Fruit fly (Drosophila melanogaster) whole organism, embryonic: ENCODE measurements around the gene Tnks.

Experiments
- Ada2b ChIP-seq: fragments of 200-800 bp; sonication (Bioruptor generic); IDR thresholded peaks from 2 replicates; pipeline ENCODE4 v1.3.6; 2022; ENCODE audit warnings: missing biosample characterization, missing genetic modification characterization
- Antp ChIP-seq: fragments of 200-800 bp; sonication (Bioruptor generic); optimal IDR thresholded peaks from 3 replicates; lab custom pipeline; 2016; ENCODE audit warnings: missing biosample characterization, missing genetic modification characterization
- CG12155 ChIP-seq: fragments of 200-800 bp; sonication (Bioruptor generic); optimal IDR thresholded peaks from 3 replicates; lab custom pipeline; 2016; ENCODE audit warnings: missing biosample characterization, missing genetic modification characterization
- CG13775 ChIP-seq: fragments of 200-800 bp; sonication (Bioruptor generic); optimal IDR thresholded peaks from 3 replicates; lab custom pipeline; 2017; ENCODE audit warnings: missing biosample characterization, mild to moderate bottlenecking, missing genetic modification characterization
- CG15011 ChIP-seq: fragments of 200-800 bp; sonication (Bioruptor generic); optimal IDR thresholded peaks from 3 replicates; lab custom pipeline; 2018; ENCODE audit warnings: missing biosample characterization, mild to moderate bottlenecking, missing genetic modification characterization
- CG1529 ChIP-seq: fragments of 200-800 bp; sonication (Bioruptor generic); optimal IDR thresholded peaks from 3 replicates; lab custom pipeline; 2018; ENCODE audit warnings: missing biosample characterization, missing genetic modification characterization
- CG18476 ChIP-seq: fragments of 200-800 bp; sonication (Bioruptor generic); optimal IDR thresholded peaks from 2 replicates; lab custom pipeline; 2016; ENCODE audit warnings: missing biosample characterization, mild to moderate bottlenecking, missing genetic modification characterization
- CG2199 ChIP-seq: fragments of 200-800 bp; sonication (Bioruptor generic); IDR thresholded peaks from 3 replicates; pipeline ENCODE4 v1.3.6; 2022; ENCODE audit warnings: missing biosample characterization, missing genetic modification characterization
- CG33557 ChIP-seq: fragments of 200-800 bp; sonication (Bioruptor generic); optimal IDR thresholded peaks from 2 replicates; lab custom pipeline; 2019; ENCODE audit warnings: missing biosample characterization, mild to moderate bottlenecking, missing genetic modification characterization, moderate library complexity
- CG3726 ChIP-seq: fragments of 200-800 bp; sonication (Bioruptor generic); IDR thresholded peaks from 3 replicates; pipeline ENCODE4, ENCODE4 v1.3.6; 2022; ENCODE audit warnings: missing biosample characterization, missing genetic modification characterization
- CG42726 ChIP-seq: fragments of 200-800 bp; sonication (Bioruptor generic); IDR thresholded peaks from 2 replicates; pipeline ENCODE4 v1.3.6; 2022; ENCODE audit warnings: missing biosample characterization, missing genetic modification characterization; ENCODE audit not compliant: partially characterized antibody
- CG4730 ChIP-seq: fragments of 200-800 bp; sonication (Bioruptor generic); IDR thresholded peaks from 2 replicates; pipeline ENCODE4 v1.3.6; 2022; ENCODE audit warnings: missing biosample characterization, missing genetic modification characterization
- CG5245 ChIP-seq: fragments of 200-800 bp; sonication (Bioruptor generic); optimal IDR thresholded peaks from 3 replicates; lab custom pipeline; 2016; ENCODE audit warnings: missing biosample characterization, missing genetic modification characterization
- CG5953 ChIP-seq: fragments of 200-800 bp; sonication (Bioruptor generic); IDR thresholded peaks from 2 replicates; pipeline ENCODE4 v1.3.6; 2022; ENCODE audit warnings: missing biosample characterization, missing genetic modification characterization
- CG9215 ChIP-seq: fragments of 200-800 bp; sonication (Bioruptor generic); IDR thresholded peaks from 2 replicates; pipeline ENCODE4 v1.3.6; 2022; ENCODE audit warnings: missing biosample characterization, missing genetic modification characterization
- CG9609 ChIP-seq: fragments of 200-800 bp; sonication (Bioruptor generic); optimal IDR thresholded peaks from 3 replicates; lab custom pipeline; 2016; ENCODE audit warnings: missing biosample characterization, missing genetic modification characterization
- Deaf1 ChIP-seq: fragments of 200-800 bp; optimal IDR thresholded peaks from 3 replicates; lab custom pipeline; 2019; ENCODE audit warnings: missing biosample characterization, mild to moderate bottlenecking, missing genetic modification characterization, moderate library complexity
- Doc2 ChIP-seq: fragments of 200-800 bp; sonication (Bioruptor generic); IDR thresholded peaks from 2 replicates; pipeline ENCODE4 v1.3.6; 2022; ENCODE audit warnings: missing biosample characterization, missing genetic modification characterization
- Drgx ChIP-seq: fragments of 200-800 bp; sonication (Bioruptor generic); IDR thresholded peaks from 2 replicates; pipeline ENCODE4 v1.3.6; 2022; ENCODE audit warnings: missing biosample characterization, missing genetic modification characterization
- E2f1 ChIP-seq: fragments of 200-800 bp; sonication (Bioruptor generic); IDR thresholded peaks from 2 replicates; pipeline ENCODE4 v1.3.6; 2022; ENCODE audit warnings: missing biosample characterization, missing genetic modification characterization
- Gug ChIP-seq: fragments of 200-800 bp; sonication (Bioruptor generic); IDR thresholded peaks from 4 replicates; pipeline ENCODE4 v1.3.6; 2022; ENCODE audit warnings: missing biosample characterization, missing genetic modification characterization
- Hand ChIP-seq: fragments of 200-800 bp; sonication (Bioruptor generic); optimal IDR thresholded peaks from 2 replicates; lab custom pipeline; 2017; ENCODE audit warnings: mild to moderate bottlenecking, missing biosample characterization, missing genetic modification reagents, missing genetic modification characterization
- HmgZ ChIP-seq: fragments of 200-800 bp; sonication (Bioruptor generic); optimal IDR thresholded peaks from 2 replicates; lab custom pipeline; 2018; ENCODE audit warnings: missing biosample characterization, mild to moderate bottlenecking, missing genetic modification characterization
- Hr3 ChIP-seq: fragments of 200-800 bp; sonication (Bioruptor generic); optimal IDR thresholded peaks from 3 replicates; lab custom pipeline; 2016; ENCODE audit warnings: missing biosample characterization, missing genetic modification characterization
- Hr78 ChIP-seq, 2 experiments: fragments of 200-800 bp in 1 of 2; fragments of >200 bp in 1 of 2; sonication (Bioruptor generic) in 1 of 2; optimal IDR thresholded peaks; 2 replicates each; lab custom pipeline; 2017 to 2019; ENCODE audit warnings: missing biosample characterization in 2 of 2, missing genetic modification characterization in 2 of 2, mild to moderate bottlenecking in 1 of 2, moderate library complexity in 1 of 2
- Mes4 ChIP-seq: fragments of 200-800 bp; sonication (Bioruptor generic); optimal IDR thresholded peaks from 2 replicates; lab custom pipeline; 2016; ENCODE audit warnings: missing biosample characterization, missing genetic modification characterization
- NC2α ChIP-seq: fragments of 200-800 bp; sonication (Bioruptor generic); optimal IDR thresholded peaks from 2 replicates; lab custom pipeline; 2016; ENCODE audit warnings: missing biosample characterization, missing genetic modification characterization
- Optix ChIP-seq: fragments of 200-800 bp; sonication (Bioruptor generic); IDR thresholded peaks from 3 replicates; pipeline ENCODE4 v1.3.6; 2022; ENCODE audit warnings: missing biosample characterization, missing genetic modification characterization
- PHDP ChIP-seq: fragments of 200-800 bp; sonication (Bioruptor generic); optimal IDR thresholded peaks from 3 replicates; lab custom pipeline; 2018; ENCODE audit warnings: missing biosample characterization, mild to moderate bottlenecking, missing genetic modification characterization, moderate library complexity
- Sox100B ChIP-seq: fragments of 200-800 bp; sonication (Bioruptor generic); optimal IDR thresholded peaks from 3 replicates; lab custom pipeline; 2018; ENCODE audit warnings: missing biosample characterization, mild to moderate bottlenecking, missing genetic modification characterization
- bab2 ChIP-seq: fragments of 200-800 bp; sonication (Bioruptor generic); optimal IDR thresholded peaks from 2 replicates; lab custom pipeline; 2016; ENCODE audit warnings: missing biosample characterization, missing genetic modification characterization
- cato ChIP-seq: fragments of 200-800 bp; sonication (Bioruptor generic); optimal IDR thresholded peaks from 2 replicates; lab custom pipeline; 2016; ENCODE audit warnings: missing biosample characterization, missing genetic modification characterization, borderline replicate concordance
- cg ChIP-seq: fragments of 200-800 bp; sonication (Bioruptor generic); optimal IDR thresholded peaks from 3 replicates; lab custom pipeline; 2019; ENCODE audit warnings: missing biosample characterization, mild to moderate bottlenecking, missing genetic modification characterization, moderate library complexity
- crc ChIP-seq: fragments of 200-800 bp; sonication (Bioruptor generic); optimal IDR thresholded peaks from 2 replicates; lab custom pipeline; 2016; ENCODE audit warnings: missing biosample characterization, missing genetic modification characterization
- crp ChIP-seq, 2 experiments: fragments of 200-800 bp; sonication (Bioruptor generic); optimal IDR thresholded peaks; 2 replicates in 1 of 2; 3 replicates in 1 of 2; lab custom pipeline; 2017; ENCODE audit warnings: missing biosample characterization in 2 of 2, missing genetic modification characterization in 2 of 2, mild to moderate bottlenecking in 1 of 2, moderate library complexity in 1 of 2
- dpn ChIP-seq, 2 experiments: fragments of 200-800 bp; sonication (Bioruptor generic); optimal IDR thresholded peaks; 3 replicates each; lab custom pipeline; 2016; ENCODE audit warnings: missing biosample characterization in 2 of 2, missing genetic modification characterization in 2 of 2
- dysf ChIP-seq: fragments of 200-800 bp; sonication (Bioruptor generic); IDR thresholded peaks from 3 replicates; pipeline ENCODE4 v1.3.6; 2022; ENCODE audit warnings: missing biosample characterization, missing genetic modification characterization
- en ChIP-seq: fragments of 200-800 bp; sonication (Bioruptor generic); optimal IDR thresholded peaks from 2 replicates; lab custom pipeline; 2016; ENCODE audit warnings: missing biosample characterization, missing genetic modification characterization
- esg ChIP-seq: fragments of 200-800 bp; sonication (Bioruptor generic); conservative IDR thresholded peaks from 2 replicates; pipeline ENCODE4 v1.3.6; 2022; ENCODE audit warnings: missing biosample characterization, missing genetic modification characterization
- fd3F ChIP-seq: fragments of 200-800 bp; sonication (Bioruptor generic); optimal IDR thresholded peaks from 2 replicates; lab custom pipeline; 2018; ENCODE audit warnings: missing biosample characterization, mild to moderate bottlenecking, missing genetic modification characterization, moderate library complexity
- gce ChIP-seq: fragments of 200-800 bp; sonication (Bioruptor generic); IDR thresholded peaks from 3 replicates; pipeline ENCODE4 v1.3.6; 2022; ENCODE audit warnings: missing biosample characterization, missing genetic modification characterization
- gro ChIP-seq: fragments of 200-800 bp; sonication (Bioruptor generic); optimal IDR thresholded peaks from 2 replicates; lab custom pipeline; 2016; ENCODE audit warnings: missing biosample characterization, missing genetic modification characterization
- kah ChIP-seq: fragments of 200-800 bp; sonication (Bioruptor generic); optimal IDR thresholded peaks from 2 replicates; lab custom pipeline; 2018; ENCODE audit warnings: missing biosample characterization, mild to moderate bottlenecking, missing genetic modification characterization
- kni ChIP-seq: fragments of 200-800 bp; sonication (Bioruptor generic); optimal IDR thresholded peaks from 3 replicates; lab custom pipeline; 2017; ENCODE audit warnings: mild to moderate bottlenecking, missing biosample characterization, missing genetic modification reagents, missing genetic modification characterization
- pita ChIP-seq: fragments of 200-800 bp; sonication (Bioruptor generic); optimal IDR thresholded peaks from 2 replicates; lab custom pipeline; 2017; ENCODE audit warnings: missing biosample characterization, mild to moderate bottlenecking, missing genetic modification characterization
- run ChIP-seq: fragments of 200-800 bp; sonication (Bioruptor generic); optimal IDR thresholded peaks from 3 replicates; lab custom pipeline; 2018; ENCODE audit warnings: missing biosample characterization, mild to moderate bottlenecking, missing genetic modification characterization
- sc ChIP-seq, 3 experiments: fragments of >200 bp in 2 of 3; fragments of 200-800 bp in 1 of 3; sonication (Bioruptor generic) in 1 of 3; optimal IDR thresholded peaks; 2 replicates in 2 of 3; 3 replicates in 1 of 3; lab custom pipeline; 2017; ENCODE audit warnings: mild to moderate bottlenecking in 1 of 3, missing biosample characterization in 1 of 3, missing genetic modification characterization in 1 of 3, missing genetic modification reagents in 1 of 3
- stc ChIP-seq: fragments of 200-800 bp; sonication (Bioruptor generic); IDR thresholded peaks from 2 replicates; pipeline ENCODE4 v1.3.6; 2022; ENCODE audit warnings: missing biosample characterization, missing genetic modification characterization
- tio ChIP-seq: fragments of 200-800 bp; sonication (Bioruptor generic); optimal IDR thresholded peaks from 2 replicates; lab custom pipeline; 2017; ENCODE audit warnings: missing biosample characterization, missing genetic modification characterization, inconsistent platforms
- wdn ChIP-seq: fragments of 200-800 bp; sonication (Bioruptor generic); IDR thresholded peaks from 2 replicates; pipeline ENCODE4 v1.3.6; 2022; ENCODE audit warnings: missing biosample characterization, missing genetic modification characterization

Gene Tnks

DNA sequence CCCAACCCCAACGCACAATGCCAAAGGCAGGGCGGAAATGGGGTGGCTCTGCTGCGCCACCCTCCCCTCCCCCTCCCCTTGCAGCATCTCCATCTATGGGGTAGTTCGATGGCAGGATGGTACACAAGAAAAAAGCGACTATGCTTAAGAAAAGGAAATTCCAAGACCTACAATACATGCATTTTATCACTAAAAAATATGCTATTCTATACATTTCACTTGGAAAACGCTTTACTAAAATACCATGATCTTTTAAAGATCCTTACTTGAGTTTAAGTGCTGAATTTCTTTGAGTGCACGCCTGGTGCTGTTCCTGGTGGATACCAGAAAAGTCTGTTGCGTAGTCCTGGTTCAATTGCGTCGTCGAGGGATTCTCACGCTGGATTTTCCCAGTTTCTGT is 30.0 kb downstream of the Tnks start (continued):
- TF ChIP-seq CG5953 (GFP tag; lab: Robert Waterston, UW) (peak; percentile 55; the same call in 1 of the 2 replicates), sc (optimal IDR thresholded peaks at IDR 0.05; lab: Kevin White, UChicago) (no peak), sc (GFP tag; optimal IDR thresholded peaks at IDR 0.05; lab: Kevin White, UChicago) (peak; percentile 63), CG1529 (GFP tag; lab: Kevin White, UChicago) (peak; percentile 45), run (tag; lab: Kevin White, UChicago) (peak; percentile 48), gce (0 out of 3 replicates have a peak, but pooled peaks have one; percentile 17), Drgx (GFP tag; lab: Robert Waterston, UW) (no peak), Hr3 (GFP tag; lab: Kevin White, UChicago) (peak; percentile 43), CG42726 (no peak), Optix (GFP tag; lab: Robert Waterston, UW) (peak; percentile 55; the same call in 2 of the 3 replicates), NC2α (no peak), tio (peak; percentile 63), dysf (GFP tag; lab: Robert Waterston, UW) (peak; percentile 81), Deaf1 (tag; lab: Kevin White, UChicago) (no peak), bab2 (GFP tag; lab: Kevin White, UChicago) (peak; percentile 61), CG18476 (peak; percentile 53), wdn (GFP tag; lab: Robert Waterston, UW) (peak; percentile 38; the same call in 1 of the 2 replicates), dpn (GFP tag; optimal IDR thresholded peaks at IDR 0.05; lab: Kevin White, UChicago) (peak; percentile 60 to 67), stc (GFP tag; lab: Robert Waterston, UW) (peak; percentile 65), fd3F (GFP tag; lab: Kevin White, UChicago) (peak; percentile 35), CG5245 (peak; percentile 48), Hand (peak; percentile 57), crc (peak; percentile 56), CG12155 (GFP tag; lab: Kevin White, UChicago) (peak; percentile 11), CG3726 (peak; percentile 76; the same call in 2 of the 3 replicates), esg (GFP tag; lab: Robert Waterston, UW) (peak; percentile 75), PHDP (tag; lab: Kevin White, UChicago) (peak; percentile 72), CG2199 (GFP tag; lab: Robert Waterston, UW) (no peak), CG4730 (GFP tag; lab: Robert Waterston, UW) (peak; percentile 53), cato (GFP tag; lab: Kevin White, UChicago) (peak; percentile 39), Ada2b (GFP tag; lab: Robert Waterston, UW) (peak; percentile 79), Sox100B (GFP tag; lab: Kevin White, UChicago) (no peak), Gug (GFP tag; lab: Robert Waterston, UW) (peak; percentile 47; the same call in 2 of the 4 replicates), pita (GFP tag; lab: Kevin White, UChicago) (no peak), CG9609 (GFP tag; lab: Kevin White, UChicago) (peak; percentile 55), Antp (peak; percentile 83), E2f1 (GFP tag; lab: Robert Waterston, UW) (peak; percentile 57), kah (GFP tag; lab: Kevin White, UChicago) (peak; percentile 2), crp (GFP tag; optimal IDR thresholded peaks at IDR 0.05; lab: Kevin White, UChicago) (peak in 1 of 2 experiments; percentile 1), Mes4 (peak; percentile 44), Doc2 (no peak), Hr78 (GFP tag; optimal IDR thresholded peaks at IDR 0.05; lab: Kevin White, UChicago) (no peak), gro (GFP tag; lab: Kevin White, UChicago) (no peak), cg (GFP tag; lab: Kevin White, UChicago) (no peak), CG33557 (GFP tag; lab: Kevin White, UChicago) (peak; percentile 5), en (peak; percentile 28), kni (GFP tag; lab: Kevin White, UChicago) (peak; percentile 20), HmgZ (tag; lab: Kevin White, UChicago) (peak; percentile 63), CG13775 (GFP tag; lab: Kevin White, UChicago) (peak; percentile 30), CG9215 (GFP tag; lab: Robert Waterston, UW) (peak; percentile 42; the same call in 1 of the 2 replicates), CG15011 (GFP tag; lab: Kevin White, UChicago) (peak; percentile 24)
